Worm (Caenorhabditis elegans): Measurements from ENCODE around the gene M03B6.5.
A peak's percentile ranks its signal among the peaks of the same experiment; 100 is the strongest.

The M03B6.5 gene

ce11 chrX:13843676-13844075, at the start of gene M03B6.5:
TSS of gene M03B6.5 (plus strand) at chrX:13843976.
- TF ChIP-seq mdl-1 (tag; optimal IDR thresholded peaks at IDR 0.05) (no peak), nhr-237 (tag; optimal IDR thresholded peaks at IDR 0.05) (no peak)

ce11 chrX:13803246-13803645, 40.5 kb upstream of the M03B6.5 start:
- TF ChIP-seq nhr-23 (tag; optimal IDR thresholded peaks at IDR 0.05), result no peak
- peak; percentile 43 for TF ChIP-seq sma-9 (GFP tag; optimal IDR thresholded peaks at IDR 0.05)
- no peak for TF ChIP-seq sma-9 (tag; optimal IDR thresholded peaks at IDR 0.05)
- no peak for TF ChIP-seq F13H6.1 (tag; optimal IDR thresholded peaks at IDR 0.05)
- TF ChIP-seq aly-2 (tag; optimal IDR thresholded peaks at IDR 0.05), result no peak
- TF ChIP-seq crh-2 (tag; optimal IDR thresholded peaks at IDR 0.05), result peak; percentile 37
- TF ChIP-seq fos-1 (tag; optimal IDR thresholded peaks at IDR 0.05), result peak; percentile 34

- no peak for TF ChIP-seq snpc-4 (tag; optimal IDR thresholded peaks at IDR 0.05)
- no peak for TF ChIP-seq R02D3.7 (tag; optimal IDR thresholded peaks at IDR 0.05)
- no peak for TF ChIP-seq nhr-25 (tag; optimal IDR thresholded peaks at IDR 0.05)
- no peak for TF ChIP-seq unc-62 (GFP tag; optimal IDR thresholded peaks at IDR 0.05)
- no peak for TF ChIP-seq zag-1 (tag; optimal IDR thresholded peaks at IDR 0.05)
- no peak for TF ChIP-seq lsy-2 (tag; optimal IDR thresholded peaks at IDR 0.05)
- TF ChIP-seq lin-13 (GFP tag; optimal IDR thresholded peaks at IDR 0.05), result no peak
- no peak for TF ChIP-seq mab-5 (tag; optimal IDR thresholded peaks at IDR 0.05)
- no peak for TF ChIP-seq alr-1 (tag; optimal IDR thresholded peaks at IDR 0.05)
- TF ChIP-seq ceh-82 (tag; optimal IDR thresholded peaks at IDR 0.05), result no peak
- TF ChIP-seq elt-3 (tag; optimal IDR thresholded peaks at IDR 0.05), result no peak
- no peak for TF ChIP-seq F13H6.1 (tag; optimal IDR thresholded peaks at IDR 0.05)
- TF ChIP-seq blmp-1 (tag; optimal IDR thresholded peaks at IDR 0.05; ENCODE audit: insufficient read depth), result no peak
- TF ChIP-seq lin-11 (tag; optimal IDR thresholded peaks at IDR 0.05), result no peak
- no peak for TF ChIP-seq C34F6.9 (tag; optimal IDR thresholded peaks at IDR 0.05)
- no peak for TF ChIP-seq aly-2 (tag; optimal IDR thresholded peaks at IDR 0.05)
Observed at ce11 chrX:13809773-13810172, 34.0 kb upstream of the M03B6.5 start, which contains the start of gene obr-3. TSS of gene obr-3 (minus strand) at chrX:13809873.

- no peak for TF ChIP-seq egl-27 (tag; optimal IDR thresholded peaks at IDR 0.05)
Observed at ce11 chrX:13811156-13811555, 32.6 kb upstream of the M03B6.5 start.

ce11 chrX:13811929-13812328, 31.8 kb upstream of the M03B6.5 start:
- TF ChIP-seq zag-1 (tag; optimal IDR thresholded peaks at IDR 0.05), result peak; percentile 21
- TF ChIP-seq nhr-77 (tag; optimal IDR thresholded peaks at IDR 0.05), result no peak
- TF ChIP-seq sem-4 (tag; optimal IDR thresholded peaks at IDR 0.05), result no peak
- no peak for TF ChIP-seq sma-3 (GFP tag; optimal IDR thresholded peaks at IDR 0.05)
- TF ChIP-seq C34F6.9 (tag; optimal IDR thresholded peaks at IDR 0.05), result peak; percentile 28
- no peak for TF ChIP-seq alr-1 (tag; optimal IDR thresholded peaks at IDR 0.05)
- peak in 1 of 2 experiments; percentile 24 for TF ChIP-seq lsy-2 (tag; optimal IDR thresholded peaks at IDR 0.05)
- peak; percentile 11 for TF ChIP-seq unc-55 (GFP tag; optimal IDR thresholded peaks at IDR 0.05)
- TF ChIP-seq lin-39 (tag; optimal IDR thresholded peaks at IDR 0.05), result no peak
- no peak for TF ChIP-seq unc-39 (tag; optimal IDR thresholded peaks at IDR 0.05)
- TF ChIP-seq unc-62 (GFP tag; optimal IDR thresholded peaks at IDR 0.05), result no peak
- TF ChIP-seq sma-9 (GFP tag; optimal IDR thresholded peaks at IDR 0.05), result peak; percentile 23
- TF ChIP-seq sma-9 (tag; optimal IDR thresholded peaks at IDR 0.05), result no peak

- TF ChIP-seq snpc-4 (tag; optimal IDR thresholded peaks at IDR 0.05) (no peak), zag-1 (tag; optimal IDR thresholded peaks at IDR 0.05) (no peak), nhr-11 (tag; optimal IDR thresholded peaks at IDR 0.05) (no peak), fos-1 (tag; optimal IDR thresholded peaks at IDR 0.05) (peak; percentile 41)
Observed at ce11 chrX:13818791-13819190, 25.0 kb upstream of the M03B6.5 start.

ce11 chrX:13823482-13823881, 20.3 kb upstream of the M03B6.5 start, which contains the start of gene twk-23:
TSS of gene twk-23 (minus strand) at chrX:13823582.
- TF ChIP-seq zag-1 (tag; optimal IDR thresholded peaks at IDR 0.05) (no peak), ZK546.5 (tag; optimal IDR thresholded peaks at IDR 0.05) (no peak), gmeb-1 (tag; optimal IDR thresholded peaks at IDR 0.05) (no peak)

All from whole organism, L2 larva.